Fruit fly (Drosophila melanogaster) whole organism, wandering third instar larva: ENCODE measurements around the gene CG6441.

Experiments used
- Hr78 ChIP-seq: fragments of >200 bp; optimal IDR thresholded peaks from 2 replicates; lab custom pipeline; 2017; ENCODE audit warnings: missing biosample characterization, missing genetic modification characterization
- br ChIP-seq: fragments of 200-800 bp; sonication (Bioruptor generic); optimal IDR thresholded peaks from 2 replicates; lab custom pipeline; 2016; ENCODE audit warnings: missing biosample characterization, missing genetic modification characterization
- psq ChIP-seq: fragments of 200-800 bp; sonication (Bioruptor generic); optimal IDR thresholded peaks from 3 replicates; lab custom pipeline; 2017; ENCODE audit warnings: missing biosample characterization, mild to moderate bottlenecking, missing genetic modification characterization, moderate library complexity
- rgr ChIP-seq: fragments of 200-800 bp; sonication (Bioruptor generic); optimal IDR thresholded peaks from 3 replicates; lab custom pipeline; 2016; ENCODE audit warnings: missing biosample characterization, mild to moderate bottlenecking, missing genetic modification characterization
- usp ChIP-seq: fragments of >200 bp; optimal IDR thresholded peaks from 2 replicates; lab custom pipeline; 2017; ENCODE audit warnings: missing biosample characterization, missing genetic modification characterization

DNA sequence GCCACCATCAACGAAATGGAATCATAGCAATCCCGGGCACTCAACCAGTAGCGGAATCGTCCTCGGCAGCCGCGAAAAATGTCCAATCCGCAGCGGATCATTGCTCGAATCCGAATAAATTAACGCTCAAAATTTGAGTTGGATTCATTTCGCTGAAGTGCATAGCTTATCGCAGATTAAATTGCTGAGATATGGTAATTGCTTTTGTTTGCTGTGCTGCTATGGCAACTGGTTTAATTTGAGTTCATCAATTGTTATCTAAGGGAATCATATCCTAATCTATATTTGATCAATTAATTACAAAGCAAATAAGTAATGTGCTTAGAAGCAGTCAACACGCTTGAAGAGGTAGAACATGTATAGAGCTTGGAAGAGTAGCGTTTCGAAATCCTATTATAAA lies 12.4 kb upstream of the CG6441 start, which contains the start of gene Gr28b:
- no peak for TF ChIP-seq usp (GFP tag; lab: Kevin White, UChicago)
- no peak for TF ChIP-seq Hr78 (GFP tag; lab: Kevin White, UChicago)
- TF ChIP-seq br (GFP tag; lab: Kevin White, UChicago) = no peak
- no peak for TF ChIP-seq rgr (GFP tag; lab: Kevin White, UChicago)
- no peak for TF ChIP-seq psq (GFP tag; lab: Kevin White, UChicago)
